Worm (Caenorhabditis elegans) whole organism, midembryonic: ENCODE results near the gene unc-39.

Experiments
- flt-1 ChIP-seq: fragments of 200-800 bp; sonication (Bioruptor generic); IDR thresholded peaks from 2 replicates; pipeline ENCODE4 v1.3.6; 2022; ENCODE audit warnings: missing genetic modification characterization, missing compliant biosample characterization
- klf-2 ChIP-seq: fragments of 200-800 bp; sonication (Bioruptor generic); conservative IDR thresholded peaks from 2 replicates; pipeline ENCODE4 v1.3.6; 2022; ENCODE audit warnings: missing genetic modification reagents, missing genetic modification characterization, missing compliant biosample characterization
- ref-1 ChIP-seq: fragments of 200-800 bp; sonication (Bioruptor generic); conservative IDR thresholded peaks from 2 replicates; pipeline ENCODE4 v1.3.6; 2022; ENCODE audit warnings: missing genetic modification reagents, missing genetic modification characterization, missing compliant biosample characterization
- tab-1 ChIP-seq: fragments of 200-800 bp; sonication (Bioruptor generic); IDR thresholded peaks from 2 replicates; pipeline ENCODE4 v1.3.6; 2022; ENCODE audit warnings: missing genetic modification characterization, missing compliant biosample characterization
- ztf-23 ChIP-seq: fragments of 200-800 bp; sonication (Bioruptor generic); IDR thresholded peaks from 2 replicates; pipeline ENCODE4 v1.3.6; 2022; ENCODE audit warnings: missing genetic modification reagents, missing genetic modification characterization, missing compliant biosample characterization
- ztf-29 ChIP-seq: fragments of 200-800 bp; sonication (Bioruptor generic); IDR thresholded peaks from 2 replicates; pipeline ENCODE4 v1.3.6; 2022; ENCODE audit warnings: missing genetic modification reagents, missing genetic modification characterization, missing compliant biosample characterization

DNA sequence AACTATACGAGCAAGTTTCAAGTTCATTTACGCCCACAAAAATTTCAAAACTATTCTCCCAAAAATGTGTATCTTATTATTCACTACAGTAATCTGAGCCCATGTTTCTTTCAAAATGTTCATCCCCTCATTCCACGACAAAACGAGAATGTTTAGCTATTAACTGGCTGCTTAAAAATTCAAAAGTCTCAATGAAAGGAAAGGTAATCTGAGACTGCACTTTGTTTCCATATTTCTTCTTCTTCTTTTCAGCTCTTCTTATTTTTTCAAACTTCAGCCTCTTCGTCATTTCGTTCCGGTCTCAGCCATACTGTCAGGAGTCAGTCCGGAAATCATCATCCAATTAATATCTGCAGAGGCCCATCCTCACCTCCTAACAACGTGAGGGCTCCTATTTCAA, at the start of gene unc-39:
- no peak for TF ChIP-seq flt-1 (GFP tag; lab: Robert Waterston, UW)
- no peak for TF ChIP-seq klf-2
- no peak for TF ChIP-seq ztf-23 (GFP tag; lab: Robert Waterston, UW)
- no peak for TF ChIP-seq ztf-29 (GFP tag; lab: Robert Waterston, UW)
- TF ChIP-seq ref-1 (GFP tag; lab: Robert Waterston, UW), result no peak
- TF ChIP-seq tab-1 (GFP tag; lab: Robert Waterston, UW), result no peak
